Worm (Caenorhabditis elegans) whole organism, L4 larva: ENCODE measurements around the gene lgc-28.
A peak's percentile ranks its signal among the peaks of the same experiment; 100 is the strongest.

ENCODE experiments used
- D1046.2 ChIP-seq: fragments of 200-800 bp; sonication (Bioruptor generic); IDR thresholded peaks from 2 replicates; pipeline ENCODE4 v1.3.6; 2022; ENCODE audit warnings: missing genetic modification characterization, missing compliant biosample characterization
- F37D6.2 ChIP-seq: sonication (generic microtip); optimal IDR thresholded peaks from 2 replicates; lab custom pipeline; 2016; ENCODE audit warnings: mild to moderate bottlenecking, missing genetic modification characterization, missing compliant biosample characterization
- F44E2.7 ChIP-seq: fragments of 200-800 bp; sonication (Bioruptor generic); IDR thresholded peaks from 2 replicates; pipeline ENCODE4 v2.1.2; 2022; ENCODE audit warnings: missing genetic modification characterization, missing compliant biosample characterization
- T20F7.1 ChIP-seq: fragments of 200-800 bp; sonication (Bioruptor generic); optimal IDR thresholded peaks from 2 replicates; lab custom pipeline; 2018; ENCODE audit warnings: mild to moderate bottlenecking, missing genetic modification characterization, missing compliant biosample characterization
- Y48G9A.11 ChIP-seq: fragments of 200-800 bp; sonication (Bioruptor generic); IDR thresholded peaks from 2 replicates; pipeline ENCODE4 v1.3.6; 2022; ENCODE audit warnings: missing genetic modification reagents, missing genetic modification characterization, missing compliant biosample characterization
- Y5F2A.4 ChIP-seq: fragments of 200-800 bp; sonication (Bioruptor generic); optimal IDR thresholded peaks from 2 replicates; lab custom pipeline; 2018; ENCODE audit warnings: mild to moderate bottlenecking, missing genetic modification characterization, missing compliant biosample characterization
- ZK337.2 ChIP-seq: fragments of 200-800 bp; sonication (Bioruptor generic); IDR thresholded peaks from 2 replicates; pipeline ENCODE4 v1.3.6; 2022; ENCODE audit warnings: missing genetic modification reagents, missing genetic modification characterization, missing compliant biosample characterization
- aha-1 ChIP-seq: fragments of 150-350 bp; peaks from one replicate; lab custom pipeline; 2014; ENCODE audit warnings: missing biosample characterization, missing genetic modification characterization
- arid-1 ChIP-seq: fragments of 200-800 bp; sonication (Bioruptor generic); conservative IDR thresholded peaks from 2 replicates; pipeline ENCODE4 v1.3.6; 2022; ENCODE audit warnings: missing genetic modification reagents, missing genetic modification characterization, missing compliant biosample characterization
- attf-4 ChIP-seq: sonication (generic microtip); optimal IDR thresholded peaks from 3 replicates; lab custom pipeline; 2017; ENCODE audit warnings: missing biosample characterization, missing genetic modification characterization
- ceh-20 ChIP-seq: fragments of 200-800 bp; sonication (Bioruptor generic); IDR thresholded peaks from 2 replicates; pipeline ENCODE4 v1.3.6; 2022; ENCODE audit warnings: missing genetic modification reagents, missing genetic modification characterization, missing compliant biosample characterization
- ctbp-1 ChIP-seq: fragments of 200-800 bp; sonication (Bioruptor generic); IDR thresholded peaks from 2 replicates; pipeline ENCODE4 v1.3.6; 2022; ENCODE audit warnings: missing genetic modification reagents, missing genetic modification characterization, missing compliant biosample characterization
- daf-12 ChIP-seq: fragments of 150-350 bp; optimal IDR thresholded peaks from 2 replicates; lab custom pipeline; 2014; ENCODE audit warnings: missing biosample characterization, missing genetic modification reagents, missing genetic modification characterization
- daf-19 ChIP-seq: fragments of 200-800 bp; sonication (Bioruptor generic); conservative IDR thresholded peaks from 2 replicates; pipeline ENCODE4 v1.3.6; 2022; ENCODE audit warnings: missing genetic modification characterization, missing compliant biosample characterization
- daf-8 ChIP-seq: fragments of 200-800 bp; sonication (Bioruptor generic); IDR thresholded peaks from 2 replicates; pipeline ENCODE4 v1.3.6; 2022; ENCODE audit warnings: missing genetic modification characterization, missing compliant biosample characterization
- dmd-6 ChIP-seq: fragments of 200-800 bp; sonication (Bioruptor generic); IDR thresholded peaks from 2 replicates; pipeline ENCODE4 v1.3.6; 2022; ENCODE audit warnings: missing genetic modification reagents, missing genetic modification characterization, missing compliant biosample characterization
- dve-1 ChIP-seq: sonication (generic microtip); optimal IDR thresholded peaks from 2 replicates; lab custom pipeline; 2017; ENCODE audit warnings: antibody characterized with exemption, mild to moderate bottlenecking, missing genetic modification characterization, missing compliant biosample characterization; ENCODE audit not compliant: insufficient read depth
- egl-43 ChIP-seq: fragments of 200-800 bp; sonication (Bioruptor generic); IDR thresholded peaks from 2 replicates; pipeline ENCODE4 v1.3.6; 2022; ENCODE audit warnings: missing genetic modification reagents, missing genetic modification characterization, missing compliant biosample characterization
- fkh-10 ChIP-seq: fragments of 150-350 bp; optimal IDR thresholded peaks from 2 replicates; lab custom pipeline; 2014; ENCODE audit warnings: missing biosample characterization, missing genetic modification reagents, missing genetic modification characterization
- hif-1 ChIP-seq, 2 experiments: sonication (generic microtip); optimal IDR thresholded peaks; 2 replicates each; lab custom pipeline; 2016 to 2017; ENCODE audit warnings: missing compliant biosample characterization in 2 of 2, missing genetic modification characterization in 2 of 2, missing genetic modification reagents in 2 of 2, missing genotype in 2 of 2, mild to moderate bottlenecking in 1 of 2
- hlh-30 ChIP-seq: sonication (generic microtip); optimal IDR thresholded peaks from 2 replicates; lab custom pipeline; 2017; ENCODE audit warnings: antibody characterized with exemption, mild to moderate bottlenecking, missing genetic modification characterization, missing compliant biosample characterization; ENCODE audit not compliant: insufficient read depth
- jun-1 ChIP-seq: fragments of 150-350 bp; optimal IDR thresholded peaks from 2 replicates; lab custom pipeline; 2014; ENCODE audit warnings: missing biosample characterization, missing genetic modification reagents, missing genetic modification characterization
- lin-15B ChIP-seq: fragments of 150-350 bp; sonication (generic microtip); optimal IDR thresholded peaks from 3 replicates; lab custom pipeline; 2014; ENCODE audit warnings: missing biosample characterization, missing genetic modification characterization
- nhr-10 ChIP-seq: fragments of 150-350 bp; optimal IDR thresholded peaks from 2 replicates; lab custom pipeline; 2014; ENCODE audit warnings: missing biosample characterization, missing genetic modification characterization
- nhr-11 ChIP-seq: fragments of 150-350 bp; optimal IDR thresholded peaks from 2 replicates; lab custom pipeline; 2014; ENCODE audit warnings: missing biosample characterization, missing genetic modification characterization
- nhr-237 ChIP-seq: sonication (generic microtip); optimal IDR thresholded peaks from 2 replicates; lab custom pipeline; 2017; ENCODE audit warnings: missing biosample characterization, missing genetic modification characterization
- nhr-41 ChIP-seq: fragments of 200-800 bp; sonication (Bioruptor generic); IDR thresholded peaks from 2 replicates; pipeline ENCODE4 v1.3.6; 2022; ENCODE audit warnings: missing genetic modification reagents, missing genetic modification characterization, missing compliant biosample characterization
- nhr-42 ChIP-seq: fragments of 200-800 bp; sonication (Bioruptor generic); IDR thresholded peaks from 2 replicates; pipeline ENCODE4 v1.3.6; 2022; ENCODE audit warnings: missing genetic modification characterization, missing compliant biosample characterization
- nhr-77 ChIP-seq: fragments of 150-350 bp; optimal IDR thresholded peaks from 2 replicates; lab custom pipeline; 2014; ENCODE audit warnings: missing biosample characterization, missing genetic modification characterization
- saeg-2 ChIP-seq: fragments of 200-800 bp; sonication (Bioruptor generic); IDR thresholded peaks from 2 replicates; pipeline ENCODE4 v1.3.6; 2022; ENCODE audit warnings: missing genetic modification reagents, missing genetic modification characterization, missing compliant biosample characterization
- set-16 ChIP-seq: fragments of 200-800 bp; sonication (Bioruptor generic); IDR thresholded peaks from 2 replicates; pipeline ENCODE4 v1.3.6; 2022; ENCODE audit warnings: missing genetic modification reagents, missing genetic modification characterization, missing compliant biosample characterization
- snpc-1.2 ChIP-seq: fragments of 200-800 bp; sonication (Bioruptor generic); IDR thresholded peaks from 2 replicates; pipeline ENCODE4 v1.3.6; 2022; ENCODE audit warnings: missing genetic modification reagents, missing genetic modification characterization, missing compliant biosample characterization
- snpc-4 ChIP-seq: fragments of 150-350 bp; optimal IDR thresholded peaks from 2 replicates; lab custom pipeline; 2014; ENCODE audit warnings: missing biosample characterization, missing genetic modification characterization
- spr-3 ChIP-seq: fragments of 200-800 bp; sonication (Bioruptor generic); optimal IDR thresholded peaks from 2 replicates; lab custom pipeline; 2018; ENCODE audit warnings: mild to moderate bottlenecking, missing genetic modification characterization, missing compliant biosample characterization
- unc-130 ChIP-seq: sonication (generic microtip); optimal IDR thresholded peaks from 2 replicates; lab custom pipeline; 2016; ENCODE audit warnings: missing genetic modification reagents, missing genetic modification characterization, missing compliant biosample characterization
- unc-62 ChIP-seq, 3 experiments: fragments of 150-350 bp in 1 of 3; sonication (generic microtip); optimal IDR thresholded peaks in 2 of 3; peaks in 1 of 3; 1 replicate in 1 of 3; 2 replicates in 2 of 3; lab custom pipeline; 2014 to 2017; ENCODE audit warnings: missing biosample characterization in 3 of 3, missing genetic modification characterization in 3 of 3, missing genetic modification reagents in 3 of 3, missing genotype in 1 of 3
- zag-1 ChIP-seq: fragments of 150-350 bp; optimal IDR thresholded peaks from 2 replicates; lab custom pipeline; 2014; ENCODE audit warnings: missing biosample characterization, missing genetic modification characterization
- zip-11 ChIP-seq: fragments of 200-800 bp; sonication (Bioruptor generic); IDR thresholded peaks from 2 replicates; pipeline ENCODE4 v1.3.6; 2022; ENCODE audit warnings: missing genetic modification characterization, missing compliant biosample characterization

lgc-28 gene

ce11 chrII:2649539-2649938, 24.6 kb downstream of the lgc-28 start, which contains the start of the genes F22E5.13 and F22E5.6:
TSS of gene F22E5.13 (minus strand) at chrII:2649639.
TSS of gene F22E5.6 (plus strand) at chrII:2649835.
- TF ChIP-seq attf-4, result no peak
- TF ChIP-seq fkh-10 (GFP tag; lab: Kevin White, UChicago), result no peak
- no peak for TF ChIP-seq Y48G9A.11 (GFP tag; lab: Robert Waterston, UW)
- TF ChIP-seq lin-15B (tag; lab: Kevin White, UChicago), result no peak
- TF ChIP-seq T20F7.1 (GFP tag; lab: Kevin White, UChicago), result no peak
- no peak for TF ChIP-seq set-16 (GFP tag; lab: Robert Waterston, UW)
- TF ChIP-seq daf-19, result no peak
- no peak for TF ChIP-seq dve-1 (tag; lab: Kevin White, UChicago)
- TF ChIP-seq daf-12 (tag; lab: Kevin White, UChicago), result no peak
- TF ChIP-seq daf-8 (GFP tag; lab: Robert Waterston, UW), result no peak
- TF ChIP-seq ceh-20 (GFP tag; lab: Robert Waterston, UW), result no peak

- TF ChIP-seq D1046.2 (GFP tag; lab: Robert Waterston, UW), result 0 out of 2 replicates have a peak, but pooled peaks have one; percentile 39
- peak in 1 of 2 experiments; percentile 85 for TF ChIP-seq unc-62 (GFP tag; optimal IDR thresholded peaks at IDR 0.05 in 1 of 2; lab: Kevin White, UChicago)
- TF ChIP-seq unc-62 (tag; optimal IDR thresholded peaks at IDR 0.05; lab: Kevin White, UChicago), result no peak
- 0 out of 2 replicates have a peak, but pooled peaks have one; percentile 23 for TF ChIP-seq set-16 (GFP tag; lab: Robert Waterston, UW)
- no peak for TF ChIP-seq nhr-237 (tag; lab: Kevin White, UChicago)
- TF ChIP-seq nhr-42 (GFP tag; lab: Robert Waterston, UW), result no peak
Measured at ce11 chrII:2656606-2657005, 31.7 kb downstream of the lgc-28 start, which contains the start of gene sri-47. TSS of gene sri-47 (plus strand) at chrII:2656906.

ce11 chrII:2659364-2659763, 34.5 kb downstream of the lgc-28 start, which contains the start of gene gcy-21:
TSS of gene gcy-21 (plus strand) at chrII:2659664.
- TF ChIP-seq nhr-41 (GFP tag; lab: Robert Waterston, UW) (no peak), unc-130 (GFP tag; lab: Kevin White, UChicago) (no peak), nhr-77 (no peak), spr-3 (GFP tag; lab: Kevin White, UChicago) (no peak), hif-1 (tag; optimal IDR thresholded peaks at IDR 0.05; lab: Kevin White, UChicago) (no peak), F44E2.7 (no peak), hlh-30 (tag; lab: Kevin White, UChicago) (no peak), snpc-4 (tag; lab: Kevin White, UChicago) (no peak), jun-1 (no peak), snpc-1.2 (GFP tag; lab: Robert Waterston, UW) (no peak), nhr-11 (tag; lab: Kevin White, UChicago) (no peak), saeg-2 (GFP tag; lab: Robert Waterston, UW) (no peak)

ce11 chrII:2665081-2665480, 40.2 kb downstream of the lgc-28 start, which contains the start of gene F22E5.2:
TSS of gene F22E5.2 (plus strand) at chrII:2665381.
- TF ChIP-seq aha-1 (tag; lab: Kevin White, UChicago), result peak; percentile 26

- no peak for TF ChIP-seq nhr-10 (tag; lab: Kevin White, UChicago)
- no peak for TF ChIP-seq set-16 (GFP tag; lab: Robert Waterston, UW)
- no peak for TF ChIP-seq arid-1 (GFP tag; lab: Robert Waterston, UW)
- no peak for TF ChIP-seq dmd-6 (GFP tag; lab: Robert Waterston, UW)
- no peak for TF ChIP-seq ctbp-1
- TF ChIP-seq F37D6.2 (tag; lab: Kevin White, UChicago), result no peak
- TF ChIP-seq zag-1 (tag; lab: Kevin White, UChicago), result no peak
- no peak for TF ChIP-seq D1046.2 (GFP tag; lab: Robert Waterston, UW)
- no peak for TF ChIP-seq zip-11 (GFP tag; lab: Robert Waterston, UW)
- no peak for TF ChIP-seq spr-3 (GFP tag; lab: Kevin White, UChicago)
- TF ChIP-seq Y5F2A.4, result no peak
- no peak for TF ChIP-seq ZK337.2
- TF ChIP-seq egl-43, result no peak
- TF ChIP-seq lin-15B (tag; lab: Kevin White, UChicago), result no peak
Measured at ce11 chrII:2665606-2666005, 40.7 kb downstream of the lgc-28 start, which contains the start of gene F22E5.22. TSS of gene F22E5.22 (plus strand) at chrII:2665906.
